Fruit fly (Drosophila melanogaster) whole organism, embryonic: Measurements from ENCODE around the gene CG17139.

Source experiments
- Asciz ChIP-seq: fragments of 200-800 bp; sonication (Bioruptor generic); optimal IDR thresholded peaks from 2 replicates; lab custom pipeline; 2017; ENCODE audit warnings: missing biosample characterization, mild to moderate bottlenecking, missing genetic modification characterization, missing genetic modification reagents
- CG10543 ChIP-seq: fragments of 200-800 bp; sonication (Bioruptor generic); optimal IDR thresholded peaks from 3 replicates; lab custom pipeline; 2017; ENCODE audit warnings: missing biosample characterization, mild to moderate bottlenecking, missing genetic modification characterization, moderate library complexity
- CG12071 ChIP-seq: fragments of 200-800 bp; sonication (Bioruptor generic); optimal IDR thresholded peaks from 3 replicates; lab custom pipeline; 2018; ENCODE audit warnings: missing biosample characterization, mild to moderate bottlenecking, missing genetic modification characterization
- CG13296 ChIP-seq: fragments of 200-800 bp; sonication (Bioruptor generic); optimal IDR thresholded peaks from 3 replicates; lab custom pipeline; 2018; ENCODE audit warnings: missing biosample characterization, mild to moderate bottlenecking, missing genetic modification characterization
- CG1602 ChIP-seq: fragments of 200-800 bp; sonication (Bioruptor generic); optimal IDR thresholded peaks from 3 replicates; lab custom pipeline; 2016; ENCODE audit warnings: missing biosample characterization, missing genetic modification characterization
- CG1647 ChIP-seq: fragments of 200-800 bp; sonication (Bioruptor generic); optimal IDR thresholded peaks from 3 replicates; lab custom pipeline; 2016; ENCODE audit warnings: missing biosample characterization, missing genetic modification characterization
- CG18011 ChIP-seq: fragments of 200-800 bp; sonication (Bioruptor generic); optimal IDR thresholded peaks from 2 replicates; lab custom pipeline; 2017; ENCODE audit warnings: missing biosample characterization, missing genetic modification characterization, mild to moderate bottlenecking, moderate library complexity, missing genotype
- CG18764 ChIP-seq: fragments of 200-800 bp; sonication (Bioruptor generic); optimal IDR thresholded peaks from 3 replicates; lab custom pipeline; 2016; ENCODE audit warnings: missing biosample characterization, missing genetic modification characterization
- CG2116 ChIP-seq: fragments of 200-800 bp; sonication (Bioruptor generic); optimal IDR thresholded peaks from 3 replicates; lab custom pipeline; 2018; ENCODE audit warnings: missing biosample characterization, mild to moderate bottlenecking, missing genetic modification characterization
- CG30403 ChIP-seq: fragments of 200-800 bp; sonication (Bioruptor generic); optimal IDR thresholded peaks from 3 replicates; lab custom pipeline; 2016; ENCODE audit warnings: missing biosample characterization, missing genetic modification characterization
- CG30431 ChIP-seq: fragments of 200-800 bp; sonication (Bioruptor generic); optimal IDR thresholded peaks from 2 replicates; lab custom pipeline; 2017; ENCODE audit warnings: missing biosample characterization, missing genetic modification characterization
- CG31365 ChIP-seq: fragments of 200-800 bp; sonication (Bioruptor generic); optimal IDR thresholded peaks from 2 replicates; lab custom pipeline; 2018; ENCODE audit warnings: missing biosample characterization, mild to moderate bottlenecking, missing genetic modification characterization
- CG31441 ChIP-seq: fragments of 200-800 bp; sonication (Bioruptor generic); IDR thresholded peaks from 2 replicates; pipeline ENCODE4 v1.3.6; 2022; ENCODE audit warnings: missing biosample characterization, missing genetic modification characterization
- CG3281 ChIP-seq: fragments of 200-800 bp; sonication (Bioruptor generic); optimal IDR thresholded peaks from 3 replicates; lab custom pipeline; 2017; ENCODE audit warnings: missing biosample characterization, mild to moderate bottlenecking, missing genetic modification characterization
- CG5180 ChIP-seq: fragments of 200-800 bp; sonication (Bioruptor generic); optimal IDR thresholded peaks from 3 replicates; lab custom pipeline; 2017; ENCODE audit warnings: missing biosample characterization, missing genetic modification characterization, mild to moderate bottlenecking, moderate library complexity, missing genetic modification reagents
- CG6689 ChIP-seq: fragments of 200-800 bp; sonication (Bioruptor generic); IDR thresholded peaks from 2 replicates; pipeline ENCODE4 v1.3.6; 2022; ENCODE audit warnings: missing biosample characterization, missing genetic modification characterization
- CG7372 ChIP-seq: fragments of 200-800 bp; sonication (Bioruptor generic); IDR thresholded peaks from 2 replicates; pipeline ENCODE4 v1.3.6; 2022; ENCODE audit warnings: missing biosample characterization, missing genetic modification characterization
- CG7745 ChIP-seq: fragments of 200-800 bp; sonication (Bioruptor generic); optimal IDR thresholded peaks from 2 replicates; lab custom pipeline; 2018; ENCODE audit warnings: missing biosample characterization, mild to moderate bottlenecking, missing genetic modification characterization, moderate library complexity
- CG7963 ChIP-seq: fragments of 200-800 bp; sonication (Bioruptor generic); IDR thresholded peaks from 3 replicates; pipeline ENCODE4 v1.3.6; 2022; ENCODE audit warnings: missing biosample characterization, missing genetic modification characterization; ENCODE audit not compliant: partially characterized antibody
- CoRest ChIP-seq: fragments of 200-800 bp; sonication (Bioruptor generic); optimal IDR thresholded peaks from 3 replicates; lab custom pipeline; 2018; ENCODE audit warnings: missing biosample characterization, mild to moderate bottlenecking, missing genetic modification characterization, moderate library complexity
- Dbx ChIP-seq: fragments of 200-800 bp; sonication (Bioruptor generic); IDR thresholded peaks from 3 replicates; pipeline ENCODE4 v1.3.6; 2022; ENCODE audit warnings: missing biosample characterization, missing genetic modification characterization
- Deaf1 ChIP-seq: fragments of 200-800 bp; optimal IDR thresholded peaks from 3 replicates; lab custom pipeline; 2019; ENCODE audit warnings: missing biosample characterization, mild to moderate bottlenecking, missing genetic modification characterization, moderate library complexity
- Dip2 ChIP-seq: fragments of 200-800 bp; sonication (Bioruptor generic); IDR thresholded peaks from 2 replicates; pipeline ENCODE4 v1.3.6; 2022; ENCODE audit warnings: missing biosample characterization, missing genetic modification characterization
- E2f1 ChIP-seq: fragments of 200-800 bp; sonication (Bioruptor generic); IDR thresholded peaks from 2 replicates; pipeline ENCODE4 v1.3.6; 2022; ENCODE audit warnings: missing biosample characterization, missing genetic modification characterization
- Ets65A ChIP-seq: fragments of 200-800 bp; sonication (Bioruptor generic); peaks from one replicate; lab custom pipeline; 2016; ENCODE audit warnings: missing biosample characterization, missing genetic modification characterization
- Gug ChIP-seq: fragments of 200-800 bp; sonication (Bioruptor generic); IDR thresholded peaks from 4 replicates; pipeline ENCODE4 v1.3.6; 2022; ENCODE audit warnings: missing biosample characterization, missing genetic modification characterization
- NFAT ChIP-seq: fragments of 200-800 bp; sonication (Bioruptor generic); IDR thresholded peaks from 2 replicates; pipeline ENCODE4 v1.3.6; 2022; ENCODE audit warnings: missing biosample characterization, missing genetic modification characterization
- Side ChIP-seq: fragments of 200-800 bp; sonication (Bioruptor generic); optimal IDR thresholded peaks from 2 replicates; lab custom pipeline; 2016; ENCODE audit warnings: missing biosample characterization, missing genetic modification characterization
- Sry-δ ChIP-seq: fragments of 200-800 bp; sonication (Bioruptor generic); optimal IDR thresholded peaks from 2 replicates; lab custom pipeline; 2016; ENCODE audit warnings: missing biosample characterization, missing genetic modification characterization
- Taf1 ChIP-seq: fragments of 200-800 bp; sonication (Bioruptor generic); IDR thresholded peaks from 2 replicates; pipeline ENCODE4 v1.3.6; 2022; ENCODE audit warnings: missing biosample characterization, missing genetic modification characterization
- abd-A ChIP-seq: fragments of 200-800 bp; sonication (Bioruptor generic); optimal IDR thresholded peaks from 3 replicates; lab custom pipeline; 2019; ENCODE audit warnings: missing biosample characterization, mild to moderate bottlenecking, missing genetic modification characterization, moderate library complexity
- ap ChIP-seq: fragments of 200-800 bp; sonication (Bioruptor generic); IDR thresholded peaks from 2 replicates; pipeline ENCODE4 v1.3.6; 2022; ENCODE audit warnings: missing biosample characterization, missing genetic modification characterization
- ato ChIP-seq: fragments of 200-800 bp; sonication (Bioruptor generic); IDR thresholded peaks from 2 replicates; pipeline ENCODE4 v1.3.6; 2022; ENCODE audit warnings: missing biosample characterization, missing genetic modification characterization; ENCODE audit not compliant: partially characterized antibody
- bcd ChIP-seq: fragments of 200-800 bp; sonication (Bioruptor generic); optimal IDR thresholded peaks from 2 replicates; lab custom pipeline; 2017; ENCODE audit warnings: missing biosample characterization, mild to moderate bottlenecking, missing genetic modification characterization
- cg ChIP-seq: fragments of 200-800 bp; sonication (Bioruptor generic); optimal IDR thresholded peaks from 3 replicates; lab custom pipeline; 2019; ENCODE audit warnings: missing biosample characterization, mild to moderate bottlenecking, missing genetic modification characterization, moderate library complexity
- chn ChIP-seq: fragments of 200-800 bp; sonication (Bioruptor generic); optimal IDR thresholded peaks from 2 replicates; lab custom pipeline; 2016; ENCODE audit warnings: missing biosample characterization, missing genetic modification characterization
- crc ChIP-seq: fragments of 200-800 bp; sonication (Bioruptor generic); optimal IDR thresholded peaks from 2 replicates; lab custom pipeline; 2016; ENCODE audit warnings: missing biosample characterization, missing genetic modification characterization
- crp ChIP-seq, 2 experiments: fragments of 200-800 bp; sonication (Bioruptor generic); optimal IDR thresholded peaks; 2 replicates in 1 of 2; 3 replicates in 1 of 2; lab custom pipeline; 2017; ENCODE audit warnings: missing biosample characterization in 2 of 2, missing genetic modification characterization in 2 of 2, mild to moderate bottlenecking in 1 of 2, moderate library complexity in 1 of 2
- en ChIP-seq: fragments of 200-800 bp; sonication (Bioruptor generic); optimal IDR thresholded peaks from 2 replicates; lab custom pipeline; 2016; ENCODE audit warnings: missing biosample characterization, missing genetic modification characterization
- eve ChIP-seq, 2 experiments: fragments of >200 bp; optimal IDR thresholded peaks; 2 replicates each; lab custom pipeline; 2017; ENCODE audit warnings: missing biosample characterization in 2 of 2, missing genetic modification characterization in 2 of 2
- gfzf ChIP-seq: fragments of 200-800 bp; sonication (Bioruptor generic); optimal IDR thresholded peaks from 2 replicates; lab custom pipeline; 2016; ENCODE audit warnings: missing biosample characterization, mild to moderate bottlenecking, missing genetic modification characterization, moderate library complexity
- grau ChIP-seq: fragments of 200-800 bp; optimal IDR thresholded peaks from 3 replicates; lab custom pipeline; 2019; ENCODE audit warnings: missing biosample characterization, mild to moderate bottlenecking, missing genetic modification characterization, moderate library complexity
- gsb ChIP-seq: fragments of 200-800 bp; sonication (Bioruptor generic); IDR thresholded peaks from 2 replicates; pipeline ENCODE4 v1.3.6; 2022; ENCODE audit warnings: missing biosample characterization, missing genetic modification characterization
- kay ChIP-seq: fragments of 200-800 bp; sonication (Bioruptor generic); optimal IDR thresholded peaks from 2 replicates; lab custom pipeline; 2016; ENCODE audit warnings: missing biosample characterization, missing genetic modification characterization
- ken ChIP-seq: fragments of 200-800 bp; sonication (Bioruptor generic); IDR thresholded peaks from 3 replicates; pipeline ENCODE4 v1.3.6; 2022; ENCODE audit warnings: missing biosample characterization, missing genetic modification characterization
- nerfin-1 ChIP-seq: fragments of 200-800 bp; sonication (Bioruptor generic); optimal IDR thresholded peaks from 3 replicates; lab custom pipeline; 2019; ENCODE audit warnings: missing biosample characterization, mild to moderate bottlenecking, missing genetic modification characterization, moderate library complexity
- pita ChIP-seq: fragments of 200-800 bp; sonication (Bioruptor generic); optimal IDR thresholded peaks from 2 replicates; lab custom pipeline; 2017; ENCODE audit warnings: missing biosample characterization, mild to moderate bottlenecking, missing genetic modification characterization
- seq ChIP-seq: fragments of 200-800 bp; sonication (Bioruptor generic); IDR thresholded peaks from 2 replicates; pipeline ENCODE4 v1.3.6; 2022; ENCODE audit warnings: missing biosample characterization, missing genetic modification characterization
- shn ChIP-seq: fragments of 200-800 bp; sonication (Bioruptor generic); optimal IDR thresholded peaks from 3 replicates; lab custom pipeline; 2016; ENCODE audit warnings: missing biosample characterization, missing genetic modification characterization
- ssp ChIP-seq: fragments of 200-800 bp; sonication (Bioruptor generic); IDR thresholded peaks from 2 replicates; pipeline ENCODE4 v1.3.6; 2022; ENCODE audit warnings: missing biosample characterization, missing genetic modification characterization
- tap ChIP-seq: fragments of 200-800 bp; optimal IDR thresholded peaks from 3 replicates; lab custom pipeline; 2019; ENCODE audit warnings: missing biosample characterization, mild to moderate bottlenecking, missing genetic modification characterization, moderate library complexity
- tna ChIP-seq: fragments of 200-800 bp; sonication (Bioruptor generic); IDR thresholded peaks from 2 replicates; pipeline ENCODE4 v1.3.6; 2022; ENCODE audit warnings: missing biosample characterization, missing genetic modification characterization; ENCODE audit not compliant: partially characterized antibody

Gene CG17139

DNA sequence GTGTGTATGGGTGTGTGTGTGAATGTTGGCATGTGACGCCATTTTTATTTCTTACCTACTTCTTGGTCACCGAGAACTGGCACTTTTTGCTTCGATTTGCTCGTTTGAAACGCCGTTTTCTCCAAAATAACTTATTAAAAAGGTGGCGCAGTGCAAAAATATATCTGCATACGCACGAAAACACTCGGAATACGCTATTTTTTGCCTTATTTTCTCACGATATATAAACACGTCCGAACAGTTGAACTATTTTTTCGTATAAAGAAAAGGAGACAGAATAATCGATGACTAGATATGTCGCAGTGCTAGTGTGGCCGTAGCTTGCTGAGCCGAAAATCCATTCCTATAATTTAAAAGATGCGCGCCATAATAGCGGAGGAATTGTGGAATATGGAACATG is 3.1 kb downstream of the CG17139 start, which contains the start of gene CG6700 (continued):
- no peak for TF ChIP-seq Taf1 (GFP tag; lab: Robert Waterston, UW)
- peak; percentile 42 for TF ChIP-seq CG2116 (GFP tag; lab: Kevin White, UChicago)
- TF ChIP-seq en = no peak
- TF ChIP-seq gsb (GFP tag; lab: Robert Waterston, UW) = no peak
- TF ChIP-seq CG7963 (GFP tag; lab: Robert Waterston, UW) = no peak
- TF ChIP-seq grau (tag; lab: Kevin White, UChicago) = no peak
- TF ChIP-seq ap (GFP tag; lab: Robert Waterston, UW) = no peak
- no peak for TF ChIP-seq CG7745 (tag; lab: Kevin White, UChicago)
- TF ChIP-seq ato (GFP tag; lab: Robert Waterston, UW) = no peak
- no peak for TF ChIP-seq CG10543 (GFP tag; lab: Kevin White, UChicago)
- no peak for TF ChIP-seq CG13296 (GFP tag; lab: Kevin White, UChicago)
- TF ChIP-seq kay (GFP tag; lab: Kevin White, UChicago) = peak; percentile 63
- no peak for TF ChIP-seq crp (GFP tag; optimal IDR thresholded peaks at IDR 0.05; lab: Kevin White, UChicago)
- no peak for TF ChIP-seq CG3281 (GFP tag; lab: Kevin White, UChicago)
- no peak for TF ChIP-seq CG5180 (GFP tag; lab: Kevin White, UChicago)
- TF ChIP-seq Dip2 (GFP tag; lab: Robert Waterston, UW) = no peak
- TF ChIP-seq chn (GFP tag; lab: Kevin White, UChicago) = no peak
- no peak for TF ChIP-seq E2f1 (GFP tag; lab: Robert Waterston, UW)
- no peak for TF ChIP-seq CG12071 (GFP tag; lab: Kevin White, UChicago)
- TF ChIP-seq CG30431 (GFP tag; lab: Kevin White, UChicago) = no peak
- no peak for TF ChIP-seq eve (GFP tag; optimal IDR thresholded peaks at IDR 0.05; lab: Kevin White, UChicago)
- no peak for TF ChIP-seq CG6689 (GFP tag; lab: Robert Waterston, UW)
- no peak for TF ChIP-seq CG18011 (GFP tag; lab: Kevin White, UChicago)
- no peak for TF ChIP-seq Ets65A
- no peak for TF ChIP-seq ssp (GFP tag; lab: Robert Waterston, UW)
- TF ChIP-seq ken (GFP tag; lab: Robert Waterston, UW) = no peak
- TF ChIP-seq CG1647 = no peak
- no peak for TF ChIP-seq CG31365 (tag; lab: Kevin White, UChicago)
- no peak for TF ChIP-seq Side (GFP tag; lab: Kevin White, UChicago)
- TF ChIP-seq Gug (GFP tag; lab: Robert Waterston, UW) = no peak
- TF ChIP-seq CG7372 (GFP tag; lab: Robert Waterston, UW) = no peak
- TF ChIP-seq Dbx (GFP tag; lab: Robert Waterston, UW) = no peak
- no peak for TF ChIP-seq shn (GFP tag; lab: Kevin White, UChicago)
- no peak for TF ChIP-seq CG30403 (GFP tag; lab: Kevin White, UChicago)
- 0 out of 2 replicates have a peak, but pooled peaks have one; percentile 30 for TF ChIP-seq tna (GFP tag; lab: Robert Waterston, UW)
- no peak for TF ChIP-seq pita (GFP tag; lab: Kevin White, UChicago)
- TF ChIP-seq crc = no peak
- TF ChIP-seq seq (GFP tag; lab: Robert Waterston, UW) = no peak
- no peak for TF ChIP-seq Deaf1 (tag; lab: Kevin White, UChicago)
- no peak for TF ChIP-seq CoRest
- TF ChIP-seq tap (tag; lab: Kevin White, UChicago) = no peak
- TF ChIP-seq Asciz (GFP tag; lab: Kevin White, UChicago) = no peak
- TF ChIP-seq CG1602 (GFP tag; lab: Kevin White, UChicago) = no peak
- peak; percentile 88 for TF ChIP-seq cg
- TF ChIP-seq CG31441 = no peak
- TF ChIP-seq nerfin-1 = peak; percentile 98
- TF ChIP-seq gfzf (GFP tag; lab: Kevin White, UChicago) = peak; percentile 82
- TF ChIP-seq Sry-δ (GFP tag; lab: Kevin White, UChicago) = peak; percentile 33
- TF ChIP-seq NFAT (GFP tag; lab: Robert Waterston, UW) = no peak
- no peak for TF ChIP-seq abd-A (tag; lab: Kevin White, UChicago)
- TF ChIP-seq bcd (GFP tag; lab: Kevin White, UChicago) = no peak
- no peak for TF ChIP-seq CG18764
